Worm (Caenorhabditis elegans) whole organism, L4 larva: ENCODE data around the gene hrg-6.

Experiments used
- cey-2 ChIP-seq: sonication (generic microtip); optimal IDR thresholded peaks from 3 replicates; lab custom pipeline; 2017; ENCODE audit warnings: missing genetic modification characterization, mild to moderate bottlenecking, missing compliant biosample characterization, antibody characterized with exemption, borderline replicate concordance; ENCODE audit not compliant: insufficient read depth
- dpl-1 ChIP-seq: fragments of 150-350 bp; optimal IDR thresholded peaks from 2 replicates; lab custom pipeline; 2014; ENCODE audit warnings: missing biosample characterization, missing genetic modification reagents, missing genetic modification characterization
- mep-1 ChIP-seq: fragments of 150-350 bp; sonication (generic microtip); optimal IDR thresholded peaks from 3 replicates; lab custom pipeline; 2014; ENCODE audit warnings: missing biosample characterization, missing genetic modification characterization
- nhr-6 ChIP-seq: fragments of 150-350 bp; optimal IDR thresholded peaks from 2 replicates; lab custom pipeline; 2014; ENCODE audit warnings: missing biosample characterization, missing genetic modification characterization
- pha-4 ChIP-seq, 2 experiments: fragments of 150-350 bp in 1 of 2; fragments of 200-800 bp in 1 of 2; sonication (Bioruptor generic) in 1 of 2; IDR thresholded peaks in 1 of 2; optimal IDR thresholded peaks in 1 of 2; 2 replicates each; pipeline versions ENCODE4 v1.3.6 to Lab custom; 2014 to 2022; ENCODE audit warnings: missing genetic modification characterization in 2 of 2, missing genetic modification reagents in 2 of 2, missing biosample characterization in 1 of 2, missing compliant biosample characterization in 1 of 2

DNA sequence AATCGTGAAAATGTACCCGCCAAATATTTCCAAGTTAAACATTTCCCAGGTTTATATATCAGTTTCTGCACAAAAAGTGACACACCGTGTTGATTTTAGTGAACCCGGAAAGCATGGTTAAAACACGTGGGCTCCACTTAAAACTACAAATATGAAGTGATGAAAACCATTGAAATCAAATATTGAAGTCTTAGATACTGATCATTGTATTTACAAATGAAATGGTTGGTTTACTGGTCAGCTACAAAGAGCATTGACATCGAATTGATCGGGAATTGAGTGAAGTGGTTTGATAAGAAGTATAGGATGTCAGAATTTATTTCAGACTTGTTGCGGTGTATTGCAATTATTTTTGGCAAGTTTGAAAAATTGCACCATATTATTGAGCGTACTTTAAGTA, 3.0 kb upstream of the hrg-6 start, which contains the start of gene hrg-5:
- no peak for TF ChIP-seq nhr-6 (tag; lab: Kevin White, UChicago)
- TF ChIP-seq cey-2: no peak
- no peak for TF ChIP-seq mep-1 (tag; lab: Kevin White, UChicago)
- no peak for TF ChIP-seq pha-4 (GFP tag; IDR thresholded peaks at IDR 0.05; lab: Robert Waterston, UW)
- no peak for TF ChIP-seq pha-4 (tag; optimal IDR thresholded peaks at IDR 0.05; lab: Kevin White, UChicago)
- TF ChIP-seq dpl-1: no peak
